Fruit fly (Drosophila melanogaster) whole organism, embryonic: Measurements from ENCODE around the gene CG4101.

Experiments used
- Atf6 ChIP-seq: fragments of 200-800 bp; sonication (Bioruptor generic); IDR thresholded peaks from 2 replicates; pipeline ENCODE4 v1.3.6; 2022; ENCODE audit warnings: missing biosample characterization, missing genetic modification characterization
- Bteb2 ChIP-seq: fragments of 200-800 bp; sonication (Bioruptor generic); optimal IDR thresholded peaks from 2 replicates; lab custom pipeline; 2016; ENCODE audit warnings: missing biosample characterization, missing genetic modification characterization
- CG10209 ChIP-seq: fragments of 200-800 bp; sonication (Bioruptor generic); optimal IDR thresholded peaks from 3 replicates; lab custom pipeline; 2017; ENCODE audit warnings: missing biosample characterization, mild to moderate bottlenecking, missing genetic modification characterization, missing genetic modification reagents
- CG12769 ChIP-seq: fragments of 200-800 bp; sonication (Bioruptor generic); optimal IDR thresholded peaks from 2 replicates; lab custom pipeline; 2019; ENCODE audit warnings: missing biosample characterization, mild to moderate bottlenecking, missing genetic modification characterization, moderate library complexity
- CG15073 ChIP-seq: fragments of 200-800 bp; sonication (Bioruptor generic); optimal IDR thresholded peaks from 2 replicates; lab custom pipeline; 2016; ENCODE audit warnings: missing biosample characterization, missing genetic modification characterization
- CG17328 ChIP-seq: fragments of 200-800 bp; sonication (Bioruptor generic); IDR thresholded peaks from 2 replicates; pipeline ENCODE4 v1.3.6; 2022; ENCODE audit warnings: missing biosample characterization, missing genetic modification characterization
- CG17802 ChIP-seq: fragments of 200-800 bp; sonication (Bioruptor generic); optimal IDR thresholded peaks from 2 replicates; lab custom pipeline; 2018; ENCODE audit warnings: missing biosample characterization, mild to moderate bottlenecking, missing genetic modification characterization, moderate library complexity
- CG18262 ChIP-seq: fragments of 200-800 bp; optimal IDR thresholded peaks from 3 replicates; lab custom pipeline; 2019; ENCODE audit warnings: missing biosample characterization, mild to moderate bottlenecking, missing genetic modification characterization, moderate library complexity
- CG18476 ChIP-seq: fragments of 200-800 bp; sonication (Bioruptor generic); optimal IDR thresholded peaks from 2 replicates; lab custom pipeline; 2016; ENCODE audit warnings: missing biosample characterization, mild to moderate bottlenecking, missing genetic modification characterization
- CG2889 ChIP-seq: fragments of 200-800 bp; sonication (Bioruptor generic); IDR thresholded peaks from 3 replicates; pipeline ENCODE4 v1.3.6; 2022; ENCODE audit warnings: missing biosample characterization, missing genetic modification characterization
- CG30403 ChIP-seq: fragments of 200-800 bp; sonication (Bioruptor generic); optimal IDR thresholded peaks from 3 replicates; lab custom pipeline; 2016; ENCODE audit warnings: missing biosample characterization, missing genetic modification characterization
- CG3163 ChIP-seq: fragments of 200-800 bp; sonication (Bioruptor generic); optimal IDR thresholded peaks from 3 replicates; lab custom pipeline; 2016; ENCODE audit warnings: missing biosample characterization, missing genetic modification characterization
- CG6254 ChIP-seq: fragments of 200-800 bp; sonication (Bioruptor generic); optimal IDR thresholded peaks from 3 replicates; lab custom pipeline; 2017; ENCODE audit warnings: mild to moderate bottlenecking, missing biosample characterization, missing genetic modification reagents, missing genetic modification characterization
- CG6813 ChIP-seq: fragments of 200-800 bp; sonication (Bioruptor generic); optimal IDR thresholded peaks from 2 replicates; lab custom pipeline; 2017; ENCODE audit warnings: missing biosample characterization, missing genetic modification characterization, mild to moderate bottlenecking, moderate library complexity, missing genetic modification reagents
- CG7928 ChIP-seq: fragments of 200-800 bp; sonication (Bioruptor generic); optimal IDR thresholded peaks from 2 replicates; lab custom pipeline; 2017; ENCODE audit warnings: missing biosample characterization, mild to moderate bottlenecking, missing genetic modification characterization
- CG9932 ChIP-seq: fragments of 200-800 bp; sonication (Bioruptor generic); IDR thresholded peaks from 2 replicates; pipeline ENCODE4 v1.3.6; 2022; ENCODE audit warnings: missing biosample characterization, missing genetic modification characterization
- D19A ChIP-seq: fragments of 200-800 bp; optimal IDR thresholded peaks from 3 replicates; lab custom pipeline; 2019; ENCODE audit warnings: missing biosample characterization, mild to moderate bottlenecking, missing genetic modification characterization, moderate library complexity
- E2f1 ChIP-seq: fragments of 200-800 bp; sonication (Bioruptor generic); IDR thresholded peaks from 2 replicates; pipeline ENCODE4 v1.3.6; 2022; ENCODE audit warnings: missing biosample characterization, missing genetic modification characterization
- E2f2 ChIP-seq: fragments of 200-800 bp; sonication (Bioruptor generic); IDR thresholded peaks from 2 replicates; pipeline ENCODE4 v1.3.6; 2022; ENCODE audit warnings: missing biosample characterization, missing genetic modification characterization
- ERR ChIP-seq: fragments of 200-800 bp; sonication (Bioruptor generic); optimal IDR thresholded peaks from 2 replicates; lab custom pipeline; 2016; ENCODE audit warnings: missing biosample characterization, missing genetic modification characterization
- HLH54F ChIP-seq: fragments of 200-800 bp; sonication (Bioruptor generic); optimal IDR thresholded peaks from 3 replicates; lab custom pipeline; 2016; ENCODE audit warnings: missing biosample characterization, missing genetic modification characterization
- HLHmδ ChIP-seq: fragments of 200-800 bp; sonication (Bioruptor generic); optimal IDR thresholded peaks from 2 replicates; lab custom pipeline; 2018; ENCODE audit warnings: missing biosample characterization, mild to moderate bottlenecking, missing genetic modification characterization, moderate library complexity
- Hey ChIP-seq: fragments of 200-800 bp; sonication (Bioruptor generic); optimal IDR thresholded peaks from 3 replicates; lab custom pipeline; 2018; ENCODE audit warnings: missing biosample characterization, mild to moderate bottlenecking, missing genetic modification characterization
- HmgZ ChIP-seq: fragments of 200-800 bp; sonication (Bioruptor generic); optimal IDR thresholded peaks from 2 replicates; lab custom pipeline; 2018; ENCODE audit warnings: missing biosample characterization, mild to moderate bottlenecking, missing genetic modification characterization
- Hmr ChIP-seq: fragments of 200-800 bp; sonication (Bioruptor generic); optimal IDR thresholded peaks from 3 replicates; lab custom pipeline; 2017; ENCODE audit warnings: mild to moderate bottlenecking, missing biosample characterization, missing genetic modification reagents, missing genetic modification characterization
- Jarid2 ChIP-seq: fragments of 200-800 bp; sonication (Bioruptor generic); optimal IDR thresholded peaks from 3 replicates; lab custom pipeline; 2017; ENCODE audit warnings: mild to moderate bottlenecking, missing biosample characterization, missing genetic modification reagents, missing genetic modification characterization
- Lim3 ChIP-seq: fragments of 200-800 bp; sonication (Bioruptor generic); IDR thresholded peaks from 2 replicates; pipeline ENCODE4 v1.3.6; 2022; ENCODE audit warnings: missing biosample characterization, missing genetic modification characterization
- Mad ChIP-seq: fragments of 200-800 bp; sonication (Bioruptor generic); optimal IDR thresholded peaks from 2 replicates; lab custom pipeline; 2016; ENCODE audit warnings: missing biosample characterization, missing genetic modification characterization
- Mes4 ChIP-seq: fragments of 200-800 bp; sonication (Bioruptor generic); optimal IDR thresholded peaks from 2 replicates; lab custom pipeline; 2016; ENCODE audit warnings: missing biosample characterization, missing genetic modification characterization
- Nf-YA ChIP-seq: fragments of 200-800 bp; sonication (Bioruptor generic); IDR thresholded peaks from 2 replicates; pipeline ENCODE4 v1.3.6; 2022; ENCODE audit warnings: missing biosample characterization, missing genetic modification characterization
- Oli ChIP-seq: fragments of 200-800 bp; sonication (Bioruptor generic); optimal IDR thresholded peaks from 2 replicates; lab custom pipeline; 2018; ENCODE audit warnings: missing biosample characterization, mild to moderate bottlenecking, missing genetic modification characterization, moderate library complexity
- PHDP ChIP-seq: fragments of 200-800 bp; sonication (Bioruptor generic); optimal IDR thresholded peaks from 3 replicates; lab custom pipeline; 2018; ENCODE audit warnings: missing biosample characterization, mild to moderate bottlenecking, missing genetic modification characterization, moderate library complexity
- Pdp1 ChIP-seq, 2 experiments: fragments of 200-800 bp; sonication (Bioruptor generic); optimal IDR thresholded peaks; 3 replicates each; lab custom pipeline; 2016; ENCODE audit warnings: missing biosample characterization in 2 of 2, missing genetic modification characterization in 2 of 2, mild to moderate bottlenecking in 1 of 2, moderate library complexity in 1 of 2
- Sry-β ChIP-seq: fragments of 200-800 bp; sonication (Bioruptor generic); optimal IDR thresholded peaks from 2 replicates; lab custom pipeline; 2018; ENCODE audit warnings: missing biosample characterization, mild to moderate bottlenecking, missing genetic modification characterization, moderate library complexity
- Ssrp ChIP-seq: fragments of 200-800 bp; sonication (Bioruptor generic); optimal IDR thresholded peaks from 2 replicates; lab custom pipeline; 2018; ENCODE audit warnings: missing biosample characterization, mild to moderate bottlenecking, missing genetic modification characterization, moderate library complexity
- chm ChIP-seq: fragments of 200-800 bp; sonication (Bioruptor generic); IDR thresholded peaks from 2 replicates; pipeline ENCODE4 v1.3.6; 2022; ENCODE audit warnings: missing biosample characterization, missing genetic modification characterization
- cwo ChIP-seq: fragments of 200-800 bp; sonication (Bioruptor generic); optimal IDR thresholded peaks from 3 replicates; lab custom pipeline; 2017; ENCODE audit warnings: missing biosample characterization, missing genetic modification characterization, mild to moderate bottlenecking, moderate library complexity, missing genetic modification reagents
- dimm ChIP-seq: fragments of 200-800 bp; sonication (Bioruptor generic); IDR thresholded peaks from 2 replicates; pipeline ENCODE4 v1.3.6; 2022; ENCODE audit warnings: missing biosample characterization, missing genetic modification characterization
- ewg ChIP-seq: fragments of 200-800 bp; sonication (Bioruptor generic); optimal IDR thresholded peaks from 3 replicates; lab custom pipeline; 2017; ENCODE audit warnings: mild to moderate bottlenecking, missing biosample characterization, missing genetic modification reagents, missing genetic modification characterization
- gcm ChIP-seq: fragments of 200-800 bp; sonication (Bioruptor generic); optimal IDR thresholded peaks from 2 replicates; lab custom pipeline; 2019; ENCODE audit warnings: missing biosample characterization, mild to moderate bottlenecking, missing genetic modification characterization, moderate library complexity
- nerfin-1 ChIP-seq: fragments of 200-800 bp; sonication (Bioruptor generic); optimal IDR thresholded peaks from 3 replicates; lab custom pipeline; 2019; ENCODE audit warnings: missing biosample characterization, mild to moderate bottlenecking, missing genetic modification characterization, moderate library complexity
- oc ChIP-seq: fragments of 200-800 bp; sonication (Bioruptor generic); optimal IDR thresholded peaks from 2 replicates; lab custom pipeline; 2018; ENCODE audit warnings: missing biosample characterization, mild to moderate bottlenecking, missing genetic modification characterization, moderate library complexity
- odd ChIP-seq: fragments of 200-800 bp; sonication (Bioruptor generic); optimal IDR thresholded peaks from 2 replicates; lab custom pipeline; 2017; ENCODE audit warnings: missing biosample characterization, mild to moderate bottlenecking, missing genetic modification characterization
- pb ChIP-seq: fragments of 200-800 bp; sonication (Bioruptor generic); optimal IDR thresholded peaks from 3 replicates; lab custom pipeline; 2016; ENCODE audit warnings: missing biosample characterization, missing genetic modification characterization
- run ChIP-seq: fragments of 200-800 bp; sonication (Bioruptor generic); optimal IDR thresholded peaks from 3 replicates; lab custom pipeline; 2018; ENCODE audit warnings: missing biosample characterization, mild to moderate bottlenecking, missing genetic modification characterization
- so ChIP-seq: fragments of 200-800 bp; sonication (Bioruptor generic); IDR thresholded peaks from 3 replicates; pipeline ENCODE4 v1.3.6; 2022; ENCODE audit warnings: missing biosample characterization, missing genetic modification characterization
- stwl ChIP-seq: fragments of 200-800 bp; sonication (Bioruptor generic); optimal IDR thresholded peaks from 3 replicates; lab custom pipeline; 2018; ENCODE audit warnings: missing biosample characterization, mild to moderate bottlenecking, missing genetic modification characterization, moderate library complexity
- unc-4 ChIP-seq: fragments of 200-800 bp; sonication (Bioruptor generic); IDR thresholded peaks from 2 replicates; pipeline ENCODE4 v1.3.6; 2022; ENCODE audit warnings: missing biosample characterization, missing genetic modification characterization; ENCODE audit not compliant: partially characterized antibody
- zfh1 ChIP-seq: fragments of 200-800 bp; sonication (Bioruptor generic); IDR thresholded peaks from 3 replicates; pipeline ENCODE4 v1.3.6; 2022; ENCODE audit warnings: missing biosample characterization, missing genetic modification characterization

Gene CG4101

DNA sequence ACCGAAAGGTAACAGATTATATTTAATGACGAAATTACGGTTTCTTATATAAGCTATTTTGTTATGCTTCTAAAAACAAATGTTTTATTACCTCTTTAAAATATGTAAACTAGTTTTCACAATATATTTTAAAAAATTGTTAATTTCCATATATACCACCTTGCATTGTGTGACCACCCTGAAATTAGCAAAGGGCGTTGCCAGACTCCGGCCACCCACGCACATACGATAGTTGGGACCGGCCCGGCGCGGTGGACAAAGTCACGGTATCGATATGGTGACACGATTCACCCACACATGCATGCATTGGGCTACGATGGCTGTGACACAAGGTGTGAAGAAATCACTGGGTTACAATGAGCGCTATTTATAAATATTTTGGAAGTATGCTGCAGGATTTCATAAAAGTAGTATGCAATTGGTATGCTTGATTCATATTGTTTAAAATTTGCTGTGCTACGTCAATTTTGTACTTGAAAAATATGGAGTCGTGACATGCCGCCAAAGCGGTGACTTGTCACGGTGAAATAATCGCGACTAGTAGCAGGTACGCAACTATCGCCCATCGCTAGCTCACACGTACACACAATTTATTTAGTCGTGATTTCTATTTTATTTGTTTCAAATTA is 24.2 kb upstream of the CG4101 start (continued):
- TF ChIP-seq HLH54F (GFP tag; lab: Kevin White, UChicago): peak; percentile 67
- TF ChIP-seq ERR (GFP tag; lab: Kevin White, UChicago): no peak
- no peak for TF ChIP-seq odd
- peak; percentile 62 for TF ChIP-seq E2f1
- TF ChIP-seq Ssrp (tag; lab: Kevin White, UChicago): peak; percentile 27
- TF ChIP-seq CG6813 (GFP tag; lab: Kevin White, UChicago): no peak
- TF ChIP-seq Pdp1 (GFP tag; optimal IDR thresholded peaks at IDR 0.05; lab: Kevin White, UChicago): peak; percentile 57 to 58
- no peak for TF ChIP-seq D19A (tag; lab: Kevin White, UChicago)
- peak; percentile 64; the same call in 1 of the 2 replicates for TF ChIP-seq Atf6 (GFP tag; lab: Robert Waterston, UW)
- no peak for TF ChIP-seq CG15073 (GFP tag; lab: Kevin White, UChicago)
- TF ChIP-seq chm: peak; percentile 53; the same call in 1 of the 2 replicates
- peak; percentile 52 for TF ChIP-seq Sry-β (GFP tag; lab: Kevin White, UChicago)
- 0 out of 3 replicates have a peak, but pooled peaks have one; percentile 43 for TF ChIP-seq so (GFP tag; lab: Robert Waterston, UW)
- TF ChIP-seq stwl (tag; lab: Kevin White, UChicago): peak; percentile 34
- TF ChIP-seq CG30403 (GFP tag; lab: Kevin White, UChicago): peak; percentile 68
- peak; percentile 83 for TF ChIP-seq HmgZ (tag; lab: Kevin White, UChicago)
- TF ChIP-seq CG18262 (tag; lab: Kevin White, UChicago): peak; percentile 62
- no peak for TF ChIP-seq dimm (GFP tag; lab: Robert Waterston, UW)
- peak; percentile 53 for TF ChIP-seq CG18476 (GFP tag; lab: Kevin White, UChicago)
- peak; percentile 69; the same call in 2 of the 3 replicates for TF ChIP-seq CG2889 (GFP tag; lab: Robert Waterston, UW)
- no peak for TF ChIP-seq Jarid2 (GFP tag; lab: Kevin White, UChicago)
- TF ChIP-seq PHDP (tag; lab: Kevin White, UChicago): peak; percentile 63
- TF ChIP-seq ewg: peak; percentile 68
- peak; percentile 21 for TF ChIP-seq Oli (tag; lab: Kevin White, UChicago)
- TF ChIP-seq CG7928 (GFP tag; lab: Kevin White, UChicago): no peak
- TF ChIP-seq HLHmδ (GFP tag; lab: Kevin White, UChicago): peak; percentile 37
- TF ChIP-seq CG3163 (GFP tag; lab: Kevin White, UChicago): peak; percentile 13
- TF ChIP-seq gcm (GFP tag; lab: Kevin White, UChicago): peak; percentile 1
- TF ChIP-seq CG17802 (tag; lab: Kevin White, UChicago): peak; percentile 64
- peak; percentile 87 for TF ChIP-seq CG9932 (GFP tag; lab: Robert Waterston, UW)
- TF ChIP-seq E2f2 (GFP tag; lab: Robert Waterston, UW): peak; percentile 47
- peak; percentile 64 for TF ChIP-seq Mad
- no peak for TF ChIP-seq Nf-YA
- TF ChIP-seq CG6254 (GFP tag; lab: Kevin White, UChicago): no peak
- peak; percentile 10 for TF ChIP-seq Mes4 (GFP tag; lab: Kevin White, UChicago)
- TF ChIP-seq Hmr (GFP tag; lab: Kevin White, UChicago): peak; percentile 80
- TF ChIP-seq zfh1 (GFP tag; lab: Robert Waterston, UW): peak; percentile 58; the same call in 1 of the 3 replicates
- TF ChIP-seq cwo (GFP tag; lab: Kevin White, UChicago): peak; percentile 24
- TF ChIP-seq Bteb2 (GFP tag; lab: Kevin White, UChicago): peak; percentile 38
- TF ChIP-seq run (tag; lab: Kevin White, UChicago): no peak
- TF ChIP-seq CG17328 (GFP tag; lab: Robert Waterston, UW): peak; percentile 62
- TF ChIP-seq pb (GFP tag; lab: Kevin White, UChicago): peak; percentile 61
- no peak for TF ChIP-seq CG12769
- no peak for TF ChIP-seq Lim3
- no peak for TF ChIP-seq Hey (tag; lab: Kevin White, UChicago)
- TF ChIP-seq oc (tag; lab: Kevin White, UChicago): peak; percentile 15
- TF ChIP-seq nerfin-1 (tag; lab: Kevin White, UChicago): peak; percentile 45
- peak; percentile 13 for TF ChIP-seq CG10209 (GFP tag; lab: Kevin White, UChicago)
- peak; percentile 95 for TF ChIP-seq unc-4 (GFP tag; lab: Robert Waterston, UW)
